Worm (Caenorhabditis elegans): ENCODE data around the gene tag-65.

The tag-65 gene

ce11 chrV:13715223-13715686 lies 36.9 kb upstream of the tag-65 start, which contains the start of gene zipt-9 (continued):
- 0 out of 2 replicates have a peak, but pooled peaks have one; percentile 51 for TF ChIP-seq ceh-44 (GFP tag; IDR thresholded peaks at IDR 0.05)
- peak; percentile 37 for TF ChIP-seq aha-1 (tag)
- TF ChIP-seq egl-27 (tag; optimal IDR thresholded peaks at IDR 0.05), result no peak
- no peak for TF ChIP-seq gei-8 (GFP tag; optimal IDR thresholded peaks at IDR 0.05)
- TF ChIP-seq rbr-2 (tag; optimal IDR thresholded peaks at IDR 0.05), result peak; percentile 66
- no peak for TF ChIP-seq egl-43 (GFP tag; IDR thresholded peaks at IDR 0.05)
- TF ChIP-seq zip-2 (tag; optimal IDR thresholded peaks at IDR 0.05), result no peak
- peak in 1 of 2 experiments; percentile 88 for TF ChIP-seq hif-1 (tag; optimal IDR thresholded peaks at IDR 0.05)
- no peak for TF ChIP-seq daf-19 (GFP tag; conservative IDR thresholded peaks at IDR 0.05)
- no peak for TF ChIP-seq zip-11 (GFP tag; IDR thresholded peaks at IDR 0.05)
- TF ChIP-seq daf-12 (tag; optimal IDR thresholded peaks at IDR 0.05), result no peak
- TF ChIP-seq nhr-25 (tag; optimal IDR thresholded peaks at IDR 0.05; ENCODE audit: borderline replicate concordance, insufficient read depth), result no peak
- no peak for TF ChIP-seq arid-1 (GFP tag; conservative IDR thresholded peaks at IDR 0.05)
- TF ChIP-seq madf-9 (GFP tag; conservative IDR thresholded peaks at IDR 0.05), result peak; percentile 47; the same call in 1 of the 2 replicates
- no peak for TF ChIP-seq lin-39 (tag; optimal IDR thresholded peaks at IDR 0.05)
- no peak for TF ChIP-seq spr-1 (tag; optimal IDR thresholded peaks at IDR 0.05)
- peak; percentile 77 for TF ChIP-seq T20F7.1 (GFP tag; optimal IDR thresholded peaks at IDR 0.05)
- TF ChIP-seq unc-62 (GFP tag; optimal IDR thresholded peaks at IDR 0.05 in 1 of 2), result peak in 1 of 2 experiments; percentile 84
- no peak for TF ChIP-seq unc-62 (tag; optimal IDR thresholded peaks at IDR 0.05)
- TF ChIP-seq lsy-2 (tag; optimal IDR thresholded peaks at IDR 0.05), result no peak
- TF ChIP-seq Y75B8A.6 (GFP tag; IDR thresholded peaks at IDR 0.05), result no peak
- no peak for TF ChIP-seq ZK546.5 (tag; optimal IDR thresholded peaks at IDR 0.05)
- no peak for TF ChIP-seq ztf-11 (tag; optimal IDR thresholded peaks at IDR 0.05)
- no peak for TF ChIP-seq pqm-1 (tag; optimal IDR thresholded peaks at IDR 0.05)
- peak; percentile 62 for TF ChIP-seq ces-1 (GFP tag; optimal IDR thresholded peaks at IDR 0.05)
- no peak for TF ChIP-seq ceh-32 (tag; optimal IDR thresholded peaks at IDR 0.05; ENCODE audit: poor library complexity)
- TF ChIP-seq Y5F2A.4 (GFP tag; optimal IDR thresholded peaks at IDR 0.05), result no peak
- no peak for TF ChIP-seq Y105C5A.15 (GFP tag; IDR thresholded peaks at IDR 0.05)
- no peak for TF ChIP-seq hlh-30 (tag; optimal IDR thresholded peaks at IDR 0.05; ENCODE audit: insufficient read depth)
- no peak for TF ChIP-seq nhr-76 (tag; optimal IDR thresholded peaks at IDR 0.05)
- TF ChIP-seq skn-1 (tag; optimal IDR thresholded peaks at IDR 0.05), result no peak
- TF ChIP-seq F44E2.7 (GFP tag; IDR thresholded peaks at IDR 0.05), result no peak
- no peak for TF ChIP-seq zfp-2 (tag; optimal IDR thresholded peaks at IDR 0.05)
- 0 out of 2 replicates have a peak, but pooled peaks have one; percentile 46 for TF ChIP-seq lin-1 (GFP tag; IDR thresholded peaks at IDR 0.05)
- no peak for TF ChIP-seq ztf-7 (tag; optimal IDR thresholded peaks at IDR 0.05)

- TF ChIP-seq lin-1 (GFP tag; IDR thresholded peaks at IDR 0.05) (no peak), dve-1 (tag; optimal IDR thresholded peaks at IDR 0.05; ENCODE audit: insufficient read depth) (no peak), nhr-6 (tag; optimal IDR thresholded peaks at IDR 0.05) (no peak), php-3 (GFP tag; IDR thresholded peaks at IDR 0.05) (no peak), R02D3.7 (tag; optimal IDR thresholded peaks at IDR 0.05) (no peak), ZK337.2 (GFP tag; IDR thresholded peaks at IDR 0.05) (no peak), nhr-42 (GFP tag; IDR thresholded peaks at IDR 0.05) (no peak), spr-3 (GFP tag; optimal IDR thresholded peaks at IDR 0.05) (no peak), hlh-30 (tag; optimal IDR thresholded peaks at IDR 0.05; ENCODE audit: insufficient read depth) (no peak), nhr-111 (GFP tag; optimal IDR thresholded peaks at IDR 0.05) (no peak), tra-1 (GFP tag; IDR thresholded peaks at IDR 0.05) (no peak), gei-8 (GFP tag; optimal IDR thresholded peaks at IDR 0.05) (no peak), dpl-1 (GFP tag; optimal IDR thresholded peaks at IDR 0.05) (no peak), F26F4.8 (GFP tag; conservative IDR thresholded peaks at IDR 0.05) (no peak), fos-1 (tag; optimal IDR thresholded peaks at IDR 0.05) (no peak), snpc-1.2 (GFP tag; IDR thresholded peaks at IDR 0.05) (no peak), duxl-1 (tag; optimal IDR thresholded peaks at IDR 0.05; ENCODE audit: poor library complexity) (no peak), ceh-20 (GFP tag; IDR thresholded peaks at IDR 0.05) (no peak), Y5F2A.4 (GFP tag; optimal IDR thresholded peaks at IDR 0.05) (no peak)
These were observed 32.7 kb upstream of the tag-65 start, which contains the start of gene srx-96 for ce11 chrV:13711060-13711459. srx-96 (plus strand) TSS chrV:13711360.

All from whole organism, L4 larva.